Worm (Caenorhabditis elegans) whole organism, young adult: ENCODE data around the gene srh-149.

ENCODE experiments used
- F39B2.1 ChIP-seq: fragments of 200-800 bp; sonication (Bioruptor generic); IDR thresholded peaks from 2 replicates; pipeline ENCODE4 v1.3.6; 2022; ENCODE audit warnings: missing genetic modification reagents, missing genetic modification characterization, missing compliant biosample characterization
- K11D2.4 ChIP-seq: fragments of 200-800 bp; sonication (Bioruptor generic); IDR thresholded peaks from 2 replicates; pipeline ENCODE4 v1.3.6; 2022; ENCODE audit warnings: missing genetic modification reagents, missing genetic modification characterization, missing compliant biosample characterization
- T07F8.4 ChIP-seq: sonication (generic microtip); optimal IDR thresholded peaks from 2 replicates; lab custom pipeline; 2016; ENCODE audit warnings: mild to moderate bottlenecking, missing genetic modification characterization, moderate library complexity, missing compliant biosample characterization
- athp-1 ChIP-seq: sonication (generic microtip); optimal IDR thresholded peaks from 2 replicates; lab custom pipeline; 2017; ENCODE audit warnings: mild to moderate bottlenecking, missing genetic modification characterization, missing compliant biosample characterization
- lag-1 ChIP-seq: fragments of 200-800 bp; sonication (Bioruptor generic); IDR thresholded peaks from 2 replicates; pipeline ENCODE4 v1.3.6; 2022; ENCODE audit warnings: missing genetic modification reagents, missing genetic modification characterization, missing compliant biosample characterization
- lin-35 ChIP-seq, 3 experiments: fragments of 150-350 bp in 2 of 3; sonication (generic microtip) in 1 of 3; optimal IDR thresholded peaks; 2 replicates each; lab custom pipeline; 2014 to 2018; ENCODE audit warnings: missing biosample characterization in 3 of 3, missing genetic modification characterization in 3 of 3, missing genetic modification reagents in 3 of 3
- repo-1 ChIP-seq: sonication (generic microtip); optimal IDR thresholded peaks from 2 replicates; lab custom pipeline; 2017; ENCODE audit warnings: mild to moderate bottlenecking, missing genetic modification characterization, missing compliant biosample characterization
- somi-1 ChIP-seq: fragments of 200-800 bp; sonication (Bioruptor generic); optimal IDR thresholded peaks from 2 replicates; lab custom pipeline; 2018; ENCODE audit warnings: mild to moderate bottlenecking, missing genetic modification characterization, missing compliant biosample characterization

ce11 chrV:15862599-15862998 is 21.6 kb upstream of the srh-149 start, which contains the start of gene srz-12:
- TF ChIP-seq F39B2.1 (no peak), somi-1 (GFP tag; lab: Kevin White, UChicago) (no peak), athp-1 (tag; lab: Kevin White, UChicago) (no peak), lin-35 (GFP tag; optimal IDR thresholded peaks at IDR 0.05; lab: Kevin White, UChicago) (no peak), T07F8.4 (tag; lab: Kevin White, UChicago) (no peak), K11D2.4 (GFP tag; lab: Robert Waterston, UW) (no peak), lag-1 (GFP tag; lab: Robert Waterston, UW) (no peak), repo-1 (tag; lab: Kevin White, UChicago) (no peak)
